Fruit fly (Drosophila melanogaster) whole organism, embryonic: ENCODE results near the gene Osi17.

Experiments used
- CG6254 ChIP-seq: fragments of 200-800 bp; sonication (Bioruptor generic); optimal IDR thresholded peaks from 3 replicates; lab custom pipeline; 2017; ENCODE audit warnings: mild to moderate bottlenecking, missing biosample characterization, missing genetic modification reagents, missing genetic modification characterization
- CG6689 ChIP-seq: fragments of 200-800 bp; sonication (Bioruptor generic); IDR thresholded peaks from 2 replicates; pipeline ENCODE4 v1.3.6; 2022; ENCODE audit warnings: missing biosample characterization, missing genetic modification characterization
- Dll ChIP-seq: fragments of 200-800 bp; sonication (Bioruptor generic); IDR thresholded peaks from 4 replicates; pipeline ENCODE4 v1.3.6; 2022; ENCODE audit warnings: missing biosample characterization, missing genetic modification characterization; ENCODE audit not compliant: partially characterized antibody
- Dp ChIP-seq: fragments of 200-800 bp; sonication (Bioruptor generic); optimal IDR thresholded peaks from 2 replicates; lab custom pipeline; 2018; ENCODE audit warnings: missing biosample characterization, mild to moderate bottlenecking, missing genetic modification characterization, moderate library complexity
- HLH3B ChIP-seq: fragments of 200-800 bp; sonication (Bioruptor generic); IDR thresholded peaks from 2 replicates; pipeline ENCODE4 v1.3.6; 2022; ENCODE audit warnings: missing biosample characterization, missing genetic modification characterization
- Sox100B ChIP-seq: fragments of 200-800 bp; sonication (Bioruptor generic); optimal IDR thresholded peaks from 3 replicates; lab custom pipeline; 2018; ENCODE audit warnings: missing biosample characterization, mild to moderate bottlenecking, missing genetic modification characterization
- btn ChIP-seq: fragments of 200-800 bp; sonication (Bioruptor generic); optimal IDR thresholded peaks from 2 replicates; lab custom pipeline; 2016; ENCODE audit warnings: missing biosample characterization, missing genetic modification characterization
- crc ChIP-seq: fragments of 200-800 bp; sonication (Bioruptor generic); optimal IDR thresholded peaks from 2 replicates; lab custom pipeline; 2016; ENCODE audit warnings: missing biosample characterization, missing genetic modification characterization
- gfzf ChIP-seq: fragments of 200-800 bp; sonication (Bioruptor generic); optimal IDR thresholded peaks from 2 replicates; lab custom pipeline; 2016; ENCODE audit warnings: missing biosample characterization, mild to moderate bottlenecking, missing genetic modification characterization, moderate library complexity
- lmd ChIP-seq: fragments of 200-800 bp; sonication (Bioruptor generic); IDR thresholded peaks from 2 replicates; pipeline ENCODE4 v1.3.6; 2022; ENCODE audit warnings: missing biosample characterization, missing genetic modification characterization

- TF ChIP-seq gfzf (GFP tag; lab: Kevin White, UChicago) (no peak), btn (GFP tag; lab: Kevin White, UChicago) (no peak), lmd (no peak), Sox100B (GFP tag; lab: Kevin White, UChicago) (no peak), Dp (GFP tag; lab: Kevin White, UChicago) (no peak), crc (no peak), CG6689 (no peak), CG6254 (GFP tag; lab: Kevin White, UChicago) (no peak), HLH3B (GFP tag; lab: Robert Waterston, UW) (no peak), Dll (no peak)
These were observed 28.2 kb downstream of the Osi17 start, which contains the start of gene Osi20 for dm6 chr3R:6339795-6340194.
